Fruit fly (Drosophila melanogaster): ENCODE measurements around the gene Herp.

Herp gene

dm6 chr2L:7782788-7783401 lies 17.0 kb downstream of the Herp start, which contains the start of gene Brd7-9 (continued):
- TF ChIP-seq Doc2 (GFP tag; IDR thresholded peaks at IDR 0.05) (no peak), CG18011 (GFP tag; optimal IDR thresholded peaks at IDR 0.05) (peak; percentile 47), Drgx (GFP tag; IDR thresholded peaks at IDR 0.05) (peak; percentile 87), lbe (GFP tag; optimal IDR thresholded peaks at IDR 0.05) (no peak), Mad (GFP tag; optimal IDR thresholded peaks at IDR 0.05) (no peak), trem (tag; optimal IDR thresholded peaks at IDR 0.05) (peak; percentile 27), toy (GFP tag; IDR thresholded peaks at IDR 0.05) (peak; percentile 70), CG6254 (GFP tag; optimal IDR thresholded peaks at IDR 0.05) (peak; percentile 74), croc (GFP tag; conservative IDR thresholded peaks at IDR 0.05) (peak; percentile 44), Rfx (GFP tag; IDR thresholded peaks at IDR 0.05) (peak; percentile 87), CG16815 (GFP tag; optimal IDR thresholded peaks at IDR 0.05) (peak; percentile 3), insv (GFP tag; optimal IDR thresholded peaks at IDR 0.05) (no peak), pfk (GFP tag; optimal IDR thresholded peaks at IDR 0.05) (no peak), Dip3 (GFP tag; optimal IDR thresholded peaks at IDR 0.05) (peak; percentile 23), caup (GFP tag; optimal IDR thresholded peaks at IDR 0.05; ENCODE audit: severe bottlenecking) (peak; percentile 78), dan (GFP tag; IDR thresholded peaks at IDR 0.05) (no peak), abd-A (tag; optimal IDR thresholded peaks at IDR 0.05) (no peak), Fer1 (GFP tag; optimal IDR thresholded peaks at IDR 0.05) (peak; percentile 80), Hr39 (optimal IDR thresholded peaks at IDR 0.05) (no peak), pum (GFP tag; optimal IDR thresholded peaks at IDR 0.05) (peak; percentile 51), tgo (GFP tag; IDR thresholded peaks at IDR 0.05) (peak; percentile 67), nmo (GFP tag; optimal IDR thresholded peaks at IDR 0.05) (peak; percentile 56), br (optimal IDR thresholded peaks at IDR 0.05) (no peak), CG8290 (GFP tag; optimal IDR thresholded peaks at IDR 0.05) (peak; percentile 48), CG8290 (tag; optimal IDR thresholded peaks at IDR 0.05) (peak in 1 of 2 experiments; percentile 87), CG4404 (GFP tag; IDR thresholded peaks at IDR 0.05) (peak; percentile 22; the same call in 1 of the 2 replicates), Chrac-16 (GFP tag; optimal IDR thresholded peaks at IDR 0.05) (peak; percentile 52), ems (GFP tag; optimal IDR thresholded peaks at IDR 0.05) (peak; percentile 75), CG12155 (GFP tag; optimal IDR thresholded peaks at IDR 0.05) (peak; percentile 98), zfh1 (GFP tag; IDR thresholded peaks at IDR 0.05) (peak; percentile 80), CG5245 (GFP tag; optimal IDR thresholded peaks at IDR 0.05) (peak; percentile 51), CG10366 (GFP tag; IDR thresholded peaks at IDR 0.05) (peak; percentile 73), YL-1 (GFP tag; optimal IDR thresholded peaks at IDR 0.05) (peak; percentile 88), CG6654 (GFP tag; optimal IDR thresholded peaks at IDR 0.05) (peak; percentile 18), BEAF-32 (GFP tag; optimal IDR thresholded peaks at IDR 0.05) (peak; percentile 51), stwl (tag; optimal IDR thresholded peaks at IDR 0.05) (peak; percentile 88), nerfin-2 (GFP tag; IDR thresholded peaks at IDR 0.05; ENCODE audit: partially characterized antibody) (0 out of 2 replicates have a peak, but pooled peaks have one; percentile 40), CG9817 (tag; optimal IDR thresholded peaks at IDR 0.05) (peak; percentile 51), btn (GFP tag; optimal IDR thresholded peaks at IDR 0.05) (peak; percentile 1), CG10274 (GFP tag; optimal IDR thresholded peaks at IDR 0.05) (peak; percentile 7), chif (GFP tag; optimal IDR thresholded peaks at IDR 0.05) (peak; percentile 50), stc (GFP tag; IDR thresholded peaks at IDR 0.05) (peak; percentile 83), MTF-1 (GFP tag; optimal IDR thresholded peaks at IDR 0.05; ENCODE audit: borderline replicate concordance) (peak; percentile 55), CG10431 (GFP tag; optimal IDR thresholded peaks at IDR 0.05) (no peak), ci (GFP tag; IDR thresholded peaks at IDR 0.05) (peak; percentile 92), CG10267 (tag; optimal IDR thresholded peaks at IDR 0.05) (peak; percentile 96), CG10147 (GFP tag; optimal IDR thresholded peaks at IDR 0.05) (peak; percentile 21), mld (GFP tag; IDR thresholded peaks at IDR 0.05; ENCODE audit: partially characterized antibody) (no peak), nau (GFP tag; optimal IDR thresholded peaks at IDR 0.05) (peak; percentile 77), CG3847 (GFP tag; IDR thresholded peaks at IDR 0.05) (peak; percentile 35; the same call in 1 of the 2 replicates)
